Fruit fly (Drosophila melanogaster) whole organism, adult: ENCODE data around the gene Dhdds.

ENCODE experiments used
- CG11617 ChIP-seq: fragments of 200-800 bp; sonication (Bioruptor generic); optimal IDR thresholded peaks from 2 replicates; lab custom pipeline; 2017; ENCODE audit warnings: mild to moderate bottlenecking, missing biosample characterization, missing genetic modification reagents, missing genetic modification characterization
- CG12768 ChIP-seq: fragments of 200-800 bp; sonication (Bioruptor generic); optimal IDR thresholded peaks from 2 replicates; lab custom pipeline; 2017; ENCODE audit warnings: missing biosample characterization, missing genetic modification characterization, mild to moderate bottlenecking, moderate library complexity, missing genetic modification reagents
- CG14711 ChIP-seq: fragments of 200-800 bp; sonication (Bioruptor generic); optimal IDR thresholded peaks from 2 replicates; lab custom pipeline; 2018; ENCODE audit warnings: missing biosample characterization, mild to moderate bottlenecking, missing genetic modification characterization, moderate library complexity
- CG1620 ChIP-seq: fragments of 200-800 bp; sonication (Bioruptor generic); optimal IDR thresholded peaks from 2 replicates; lab custom pipeline; 2016; ENCODE audit warnings: missing biosample characterization, missing genetic modification characterization
- CG33017 ChIP-seq: fragments of 200-800 bp; sonication (Bioruptor generic); optimal IDR thresholded peaks from 2 replicates; lab custom pipeline; 2018; ENCODE audit warnings: missing biosample characterization, mild to moderate bottlenecking, missing genetic modification characterization, moderate library complexity
- CG5204 ChIP-seq: fragments of 200-800 bp; sonication (Bioruptor generic); optimal IDR thresholded peaks from 2 replicates; lab custom pipeline; 2016; ENCODE audit warnings: missing biosample characterization, missing genetic modification characterization
- CG7045 ChIP-seq: fragments of 200-800 bp; sonication (Bioruptor generic); optimal IDR thresholded peaks from 2 replicates; lab custom pipeline; 2017; ENCODE audit warnings: missing biosample characterization, mild to moderate bottlenecking, missing genetic modification characterization
- CG7101 ChIP-seq: fragments of 200-800 bp; sonication (Bioruptor generic); optimal IDR thresholded peaks from 2 replicates; lab custom pipeline; 2018; ENCODE audit warnings: missing biosample characterization, mild to moderate bottlenecking, missing genetic modification characterization, moderate library complexity
- Clk ChIP-seq: fragments of 200-800 bp; sonication (Bioruptor generic); optimal IDR thresholded peaks from 2 replicates; lab custom pipeline; 2017; ENCODE audit warnings: missing biosample characterization, missing genetic modification characterization
- Crg-1 ChIP-seq: fragments of 200-800 bp; sonication (Bioruptor generic); optimal IDR thresholded peaks from 2 replicates; lab custom pipeline; 2016; ENCODE audit warnings: missing biosample characterization, missing genetic modification characterization
- Hr96 ChIP-seq: fragments of 200-800 bp; sonication (Bioruptor generic); optimal IDR thresholded peaks from 2 replicates; lab custom pipeline; 2016; ENCODE audit warnings: missing biosample characterization, missing genetic modification characterization
- Mnt ChIP-seq: fragments of 200-800 bp; sonication (Bioruptor generic); optimal IDR thresholded peaks from 2 replicates; lab custom pipeline; 2016; ENCODE audit warnings: missing biosample characterization, mild to moderate bottlenecking, missing genetic modification characterization
- bab1 ChIP-seq: fragments of 200-800 bp; sonication (Bioruptor generic); optimal IDR thresholded peaks from 3 replicates; lab custom pipeline; 2019; ENCODE audit warnings: missing biosample characterization, mild to moderate bottlenecking, missing genetic modification characterization, moderate library complexity
- cic ChIP-seq: fragments of 200-800 bp; sonication (Bioruptor generic); optimal IDR thresholded peaks from 2 replicates; lab custom pipeline; 2017; ENCODE audit warnings: missing biosample characterization, mild to moderate bottlenecking, missing genetic modification characterization, moderate library complexity
- cnc ChIP-seq, 2 experiments: fragments of >200 bp; optimal IDR thresholded peaks; 2 replicates each; lab custom pipeline; 2017
- kay ChIP-seq: fragments of 200-800 bp; sonication (Bioruptor generic); peaks from one replicate; lab custom pipeline; 2016; ENCODE audit warnings: missing biosample characterization, missing genetic modification characterization, borderline replicate concordance
- ovo ChIP-seq: fragments of 200-800 bp; sonication (Bioruptor generic); optimal IDR thresholded peaks from 2 replicates; lab custom pipeline; 2016; ENCODE audit warnings: missing biosample characterization, missing genetic modification characterization
- pad ChIP-seq: fragments of 200-800 bp; sonication (Bioruptor generic); optimal IDR thresholded peaks from 3 replicates; lab custom pipeline; 2017; ENCODE audit warnings: missing biosample characterization, missing genetic modification characterization, mild to moderate bottlenecking, moderate library complexity, missing genetic modification reagents
- tj ChIP-seq: fragments of 200-800 bp; sonication (Bioruptor generic); optimal IDR thresholded peaks from 3 replicates; lab custom pipeline; 2017; ENCODE audit warnings: missing biosample characterization, mild to moderate bottlenecking, missing genetic modification characterization, moderate library complexity
- toe ChIP-seq: fragments of 200-800 bp; sonication (Bioruptor generic); optimal IDR thresholded peaks from 2 replicates; lab custom pipeline; 2016; ENCODE audit warnings: missing biosample characterization, missing genetic modification characterization

The Dhdds gene

dm6 chrX:7909069-7909389 is 24.1 kb downstream of the Dhdds start:
- no peak for TF ChIP-seq Hr96 (GFP tag; lab: Kevin White, UChicago)
- TF ChIP-seq pad (GFP tag; lab: Kevin White, UChicago): no peak
- TF ChIP-seq cnc (optimal IDR thresholded peaks at IDR 0.05; lab: Kevin White, UChicago): no peak
- no peak for TF ChIP-seq toe (GFP tag; lab: Kevin White, UChicago)
- no peak for TF ChIP-seq CG1620 (GFP tag; lab: Kevin White, UChicago)
- peak; percentile 96 for TF ChIP-seq tj (GFP tag; lab: Kevin White, UChicago)
- no peak for TF ChIP-seq CG33017
- TF ChIP-seq CG5204 (GFP tag; lab: Kevin White, UChicago): no peak

- peak; percentile 89 for TF ChIP-seq CG11617
- TF ChIP-seq cnc (optimal IDR thresholded peaks at IDR 0.05; lab: Kevin White, UChicago): no peak
- TF ChIP-seq cic (GFP tag; lab: Kevin White, UChicago): peak; percentile 55
- peak; percentile 92 for TF ChIP-seq CG7101 (tag; lab: Kevin White, UChicago)
- peak; percentile 2 for TF ChIP-seq kay (GFP tag; lab: Kevin White, UChicago)
- TF ChIP-seq toe (GFP tag; lab: Kevin White, UChicago): peak; percentile 69
- peak; percentile 88 for TF ChIP-seq bab1
- TF ChIP-seq CG33017: peak; percentile 78
- TF ChIP-seq CG7045 (GFP tag; lab: Kevin White, UChicago): peak; percentile 81
- TF ChIP-seq CG14711 (tag; lab: Kevin White, UChicago): peak; percentile 87
- peak; percentile 99 for TF ChIP-seq pad (GFP tag; lab: Kevin White, UChicago)
- peak; percentile 99 for TF ChIP-seq ovo (GFP tag; lab: Kevin White, UChicago)
- TF ChIP-seq Crg-1 (GFP tag; lab: Kevin White, UChicago): peak; percentile 71
- peak; percentile 84 for TF ChIP-seq CG12768 (GFP tag; lab: Kevin White, UChicago)
- TF ChIP-seq CG5204 (GFP tag; lab: Kevin White, UChicago): no peak
- peak; percentile 95 for TF ChIP-seq Hr96 (GFP tag; lab: Kevin White, UChicago)
- no peak for TF ChIP-seq tj (GFP tag; lab: Kevin White, UChicago)
- peak; percentile 86 for TF ChIP-seq CG1620 (GFP tag; lab: Kevin White, UChicago)
- TF ChIP-seq Clk (GFP tag; lab: Kevin White, UChicago): peak; percentile 72
- peak; percentile 84 for TF ChIP-seq Mnt (GFP tag; lab: Kevin White, UChicago)
Observed at dm6 chrX:7908239-7909068, 24.7 kb downstream of the Dhdds start, which contains the start of the genes dpr14 and spidey. TSS of gene dpr14 (minus strand) at chrX:7908286. TSS of gene spidey (plus strand) at chrX:7908931.

- TF ChIP-seq ovo (GFP tag; lab: Kevin White, UChicago) (peak; percentile 6), cnc (optimal IDR thresholded peaks at IDR 0.05; lab: Kevin White, UChicago) (no peak), CG7101 (tag; lab: Kevin White, UChicago) (peak; percentile 69), CG33017 (peak; percentile 40), kay (GFP tag; lab: Kevin White, UChicago) (no peak), cic (GFP tag; lab: Kevin White, UChicago) (no peak), CG1620 (GFP tag; lab: Kevin White, UChicago) (peak; percentile 63), pad (GFP tag; lab: Kevin White, UChicago) (peak; percentile 54), Hr96 (GFP tag; lab: Kevin White, UChicago) (peak; percentile 83), Clk (GFP tag; lab: Kevin White, UChicago) (no peak), CG7045 (GFP tag; lab: Kevin White, UChicago) (no peak), Crg-1 (GFP tag; lab: Kevin White, UChicago) (peak; percentile 20), tj (GFP tag; lab: Kevin White, UChicago) (peak; percentile 39), CG12768 (GFP tag; lab: Kevin White, UChicago) (peak; percentile 13), bab1 (peak; percentile 84), Mnt (GFP tag; lab: Kevin White, UChicago) (peak; percentile 99), CG14711 (tag; lab: Kevin White, UChicago) (peak; percentile 62), toe (GFP tag; lab: Kevin White, UChicago) (peak; percentile 57), CG5204 (GFP tag; lab: Kevin White, UChicago) (no peak), CG11617 (peak; percentile 84)
Observed at dm6 chrX:7901153-7902038, 31.8 kb downstream of the Dhdds start, which contains the start of the genes RpS6 and bys. TSS of gene RpS6 (minus strand) at chrX:7901331. TSS of gene bys (plus strand) at chrX:7901880.

- TF ChIP-seq bab1 (no peak), ovo (GFP tag; lab: Kevin White, UChicago) (no peak), CG11617 (no peak), toe (GFP tag; lab: Kevin White, UChicago) (no peak), Crg-1 (GFP tag; lab: Kevin White, UChicago) (no peak), pad (GFP tag; lab: Kevin White, UChicago) (no peak), CG1620 (GFP tag; lab: Kevin White, UChicago) (no peak), CG7101 (tag; lab: Kevin White, UChicago) (no peak), cnc (optimal IDR thresholded peaks at IDR 0.05; lab: Kevin White, UChicago) (no peak), tj (GFP tag; lab: Kevin White, UChicago) (no peak), CG7045 (GFP tag; lab: Kevin White, UChicago) (no peak), Hr96 (GFP tag; lab: Kevin White, UChicago) (no peak), CG12768 (GFP tag; lab: Kevin White, UChicago) (no peak), cic (GFP tag; lab: Kevin White, UChicago) (no peak), CG14711 (tag; lab: Kevin White, UChicago) (no peak), CG5204 (GFP tag; lab: Kevin White, UChicago) (no peak), kay (GFP tag; lab: Kevin White, UChicago) (no peak), Mnt (GFP tag; lab: Kevin White, UChicago) (no peak), CG33017 (no peak)
Observed at dm6 chrX:7900659-7901058, 32.5 kb downstream of the Dhdds start.
